Fruit fly (Drosophila melanogaster) whole organism, pupa: Measurements from ENCODE around the gene CG6271.

Experiments used
- CG10348 ChIP-seq: fragments of 200-800 bp; sonication (Bioruptor generic); IDR thresholded peaks from 2 replicates; pipeline ENCODE4 v1.3.6; 2022; ENCODE audit warnings: missing biosample characterization, missing genetic modification characterization
- CG13204 ChIP-seq: fragments of 200-800 bp; sonication (Bioruptor generic); optimal IDR thresholded peaks from 2 replicates; lab custom pipeline; 2018; ENCODE audit warnings: missing biosample characterization, mild to moderate bottlenecking, missing genetic modification characterization, moderate library complexity
- CG32121 ChIP-seq: fragments of 200-800 bp; sonication (Bioruptor generic); IDR thresholded peaks from 2 replicates; pipeline ENCODE4 v1.3.6; 2022; ENCODE audit warnings: missing biosample characterization, missing genetic modification characterization
- CG8301 ChIP-seq: fragments of 200-800 bp; sonication (Bioruptor generic); optimal IDR thresholded peaks from 2 replicates; lab custom pipeline; 2018; ENCODE audit warnings: missing biosample characterization, mild to moderate bottlenecking, missing genetic modification characterization

dm6 chr3R:26999452-26999851 lies 26.5 kb downstream of the CG6271 start, which contains the start of gene CG31077:
- no peak for TF ChIP-seq CG8301 (tag; lab: Kevin White, UChicago)
- no peak for TF ChIP-seq CG10348 (GFP tag; lab: Robert Waterston, UW)
- TF ChIP-seq CG13204 (GFP tag; lab: Kevin White, UChicago) = no peak
- TF ChIP-seq CG32121 = no peak
